3 fruit fly cellular contexts compared by ENCODE assay signal in the genomic region with DNA sequence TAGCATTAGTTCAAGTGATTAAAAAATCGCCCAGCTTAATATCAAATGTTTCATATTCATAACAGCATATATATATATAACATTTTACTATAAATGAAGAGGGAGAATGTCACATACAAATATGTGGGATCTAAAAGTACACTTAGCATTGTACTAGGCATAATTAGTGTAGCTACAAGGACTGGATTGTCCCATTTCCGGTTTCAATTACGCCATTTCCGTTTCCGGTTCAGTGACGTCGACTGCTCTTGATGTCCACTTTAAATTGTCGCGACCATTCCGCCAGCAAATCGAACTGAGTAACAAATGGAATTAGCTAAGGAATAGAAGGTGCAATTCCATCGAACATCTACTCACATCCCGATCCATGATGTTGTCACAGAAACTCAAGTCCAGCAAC.
TF ChIP-seq lines count a peak whose summit lies in the region.

No protein-coding gene starts in this region.

- TF ChIP-seq CTCF in whole organism, embryonic (GFP tag; optimal IDR thresholded peaks at IDR 0.05; lab: Kevin White, UChicago), result no peak

TF ChIP-seq in whole organism, embryonic, 481 proteins besides CTCF, POLR2A, EP300 and RAD21 (continues in another document):
- TF ChIP-seq CG2875 (GFP tag; optimal IDR thresholded peaks at IDR 0.05; lab: Kevin White, UChicago), result peak; percentile 14
- no peak for TF ChIP-seq inv (GFP tag; IDR thresholded peaks at IDR 0.05; lab: Robert Waterston, UW; ENCODE audit: partially characterized antibody)
- TF ChIP-seq CG17385 (GFP tag; optimal IDR thresholded peaks at IDR 0.05; lab: Kevin White, UChicago), result peak; percentile 41
- TF ChIP-seq CG4707 (GFP tag; optimal IDR thresholded peaks at IDR 0.05; lab: Kevin White, UChicago), result peak; percentile 20
- TF ChIP-seq CG2202 (tag; optimal IDR thresholded peaks at IDR 0.05; lab: Kevin White, UChicago), result peak; percentile 22
- peak; percentile 11 for TF ChIP-seq CG2116 (GFP tag; optimal IDR thresholded peaks at IDR 0.05; lab: Kevin White, UChicago)
- no peak for TF ChIP-seq CG10565 (GFP tag; optimal IDR thresholded peaks at IDR 0.05; lab: Kevin White, UChicago)
- no peak for TF ChIP-seq mld (GFP tag; IDR thresholded peaks at IDR 0.05; lab: Robert Waterston, UW; ENCODE audit: partially characterized antibody)
- TF ChIP-seq CG10431 (GFP tag; optimal IDR thresholded peaks at IDR 0.05; lab: Kevin White, UChicago), result peak; percentile 49
- TF ChIP-seq jumu (GFP tag; optimal IDR thresholded peaks at IDR 0.05; lab: Kevin White, UChicago), result no peak
- TF ChIP-seq B-H2 (GFP tag; optimal IDR thresholded peaks at IDR 0.05; lab: Kevin White, UChicago), result no peak
- no peak for TF ChIP-seq CG31365 (tag; optimal IDR thresholded peaks at IDR 0.05; lab: Kevin White, UChicago)
- no peak for TF ChIP-seq btn (GFP tag; optimal IDR thresholded peaks at IDR 0.05; lab: Kevin White, UChicago)
- TF ChIP-seq CG7357 (GFP tag; IDR thresholded peaks at IDR 0.05; lab: Robert Waterston, UW), result no peak
- no peak for TF ChIP-seq sr (GFP tag; IDR thresholded peaks at IDR 0.05; lab: Robert Waterston, UW)
- TF ChIP-seq tup (GFP tag; optimal IDR thresholded peaks at IDR 0.05; lab: Kevin White, UChicago), result no peak
- TF ChIP-seq unpg (GFP tag; optimal IDR thresholded peaks at IDR 0.05; lab: Kevin White, UChicago), result peak; percentile 35
- TF ChIP-seq ham (GFP tag; IDR thresholded peaks at IDR 0.05; lab: Robert Waterston, UW), result no peak
- no peak for TF ChIP-seq Ssrp (tag; optimal IDR thresholded peaks at IDR 0.05; lab: Kevin White, UChicago)
- TF ChIP-seq Hmr (GFP tag; optimal IDR thresholded peaks at IDR 0.05; lab: Kevin White, UChicago), result no peak
- TF ChIP-seq wor (GFP tag; IDR thresholded peaks at IDR 0.05; lab: Robert Waterston, UW), result no peak
- TF ChIP-seq CG6765 (GFP tag; optimal IDR thresholded peaks at IDR 0.05; lab: Kevin White, UChicago), result no peak
- no peak for TF ChIP-seq CG3726 (GFP tag; IDR thresholded peaks at IDR 0.05; lab: Robert Waterston, UW)
- peak; percentile 12 for TF ChIP-seq CG1233 (GFP tag; optimal IDR thresholded peaks at IDR 0.05; lab: Kevin White, UChicago)
- TF ChIP-seq toy (GFP tag; IDR thresholded peaks at IDR 0.05; lab: Robert Waterston, UW), result no peak
- TF ChIP-seq CG7556 (GFP tag; optimal IDR thresholded peaks at IDR 0.05; lab: Kevin White, UChicago), result no peak
- no peak for TF ChIP-seq scrt (GFP tag; optimal IDR thresholded peaks at IDR 0.05; lab: Kevin White, UChicago)
- no peak for TF ChIP-seq CG7372 (GFP tag; IDR thresholded peaks at IDR 0.05; lab: Robert Waterston, UW)
- no peak for TF ChIP-seq CG3065 (GFP tag; optimal IDR thresholded peaks at IDR 0.05; lab: Kevin White, UChicago)
- TF ChIP-seq CG6175 (GFP tag; IDR thresholded peaks at IDR 0.05; lab: Robert Waterston, UW), result no peak

TF ChIP-seq in whole organism, prepupa, 60 proteins besides CTCF, POLR2A, EP300 and RAD21:
- TF ChIP-seq CG6276 (GFP tag; optimal IDR thresholded peaks at IDR 0.05; lab: Kevin White, UChicago) (no peak), Eip78C (GFP tag; lab: Kevin White, UChicago) (peak; percentile 13), Gug (GFP tag; IDR thresholded peaks at IDR 0.05; lab: Robert Waterston, UW) (no peak), CG6854 (GFP tag; optimal IDR thresholded peaks at IDR 0.05; lab: Kevin White, UChicago) (peak; percentile 4), fkh (GFP tag; optimal IDR thresholded peaks at IDR 0.05; lab: Kevin White, UChicago) (no peak)

TF ChIP-seq in whole organism, pupa, 21 proteins besides CTCF, POLR2A, EP300 and RAD21:
- TF ChIP-seq CG12605 (GFP tag; IDR thresholded peaks at IDR 0.05; lab: Robert Waterston, UW) (0 out of 2 replicates have a peak, but pooled peaks have one; percentile 20), Pif1A (GFP tag; optimal IDR thresholded peaks at IDR 0.05; lab: Kevin White, UChicago) (no peak), Snoo (tag; optimal IDR thresholded peaks at IDR 0.05; lab: Kevin White, UChicago) (peak; percentile 22)
